Worm (Caenorhabditis elegans) whole organism, mixed stage, embryonic: ENCODE results near the gene T10G3.1.
A peak's percentile ranks its signal among the peaks of the same experiment; 100 is the strongest.

Experiments
- M03D4.4 ChIP-seq: sonication (generic microtip); optimal IDR thresholded peaks from 2 replicates; lab custom pipeline; 2017; ENCODE audit warnings: mild to moderate bottlenecking, missing genetic modification characterization, missing compliant biosample characterization
- blmp-1 ChIP-seq: fragments of 150-350 bp; optimal IDR thresholded peaks from 2 replicates; lab custom pipeline; 2014; ENCODE audit warnings: missing biosample characterization, missing genetic modification characterization
- ces-1 ChIP-seq: fragments of 150-350 bp; optimal IDR thresholded peaks from 2 replicates; lab custom pipeline; 2014; ENCODE audit warnings: missing biosample characterization, missing genetic modification reagents, missing genetic modification characterization
- cnd-1 ChIP-seq: fragments of 200-800 bp; sonication (Bioruptor generic); optimal IDR thresholded peaks from 2 replicates; lab custom pipeline; 2018; ENCODE audit warnings: mild to moderate bottlenecking, missing genetic modification characterization, missing compliant biosample characterization
- drap-1 ChIP-seq: fragments of 200-800 bp; sonication (Bioruptor generic); optimal IDR thresholded peaks from 3 replicates; lab custom pipeline; 2018; ENCODE audit warnings: mild to moderate bottlenecking, missing genetic modification characterization, missing compliant biosample characterization
- elt-1 ChIP-seq: sonication (generic microtip); optimal IDR thresholded peaks from 2 replicates; lab custom pipeline; 2017; ENCODE audit warnings: missing genetic modification characterization, mild to moderate bottlenecking, missing compliant biosample characterization, antibody characterized with exemption, moderate library complexity, borderline replicate concordance; ENCODE audit not compliant: insufficient read depth
- elt-3 ChIP-seq: fragments of 150-350 bp; optimal IDR thresholded peaks from 2 replicates; lab custom pipeline; 2014; ENCODE audit warnings: missing biosample characterization, missing genetic modification characterization
- ham-2 ChIP-seq: fragments of 200-800 bp; sonication (Bioruptor generic); optimal IDR thresholded peaks from 2 replicates; lab custom pipeline; 2018; ENCODE audit warnings: mild to moderate bottlenecking, missing genetic modification characterization, missing compliant biosample characterization
- hlh-1 ChIP-seq: fragments of 150-350 bp; optimal IDR thresholded peaks from 2 replicates; lab custom pipeline; 2014; ENCODE audit warnings: missing biosample characterization, missing genetic modification reagents, missing genetic modification characterization
- lin-13 ChIP-seq: fragments of 150-350 bp; optimal IDR thresholded peaks from 2 replicates; lab custom pipeline; 2014; ENCODE audit warnings: missing biosample characterization, missing genetic modification characterization
- lin-32 ChIP-seq: fragments of 200-800 bp; sonication (Bioruptor generic); optimal IDR thresholded peaks from 2 replicates; lab custom pipeline; 2018; ENCODE audit warnings: mild to moderate bottlenecking, missing genetic modification characterization, missing compliant biosample characterization
- lsy-2 ChIP-seq: fragments of 150-350 bp; optimal IDR thresholded peaks from 2 replicates; lab custom pipeline; 2014; ENCODE audit warnings: missing biosample characterization, missing genetic modification characterization
- mep-1 ChIP-seq: fragments of 150-350 bp; optimal IDR thresholded peaks from 2 replicates; lab custom pipeline; 2017; ENCODE audit warnings: missing biosample characterization, missing genetic modification reagents, missing genetic modification characterization, inconsistent platforms
- mls-2 ChIP-seq: sonication (generic microtip); optimal IDR thresholded peaks from 2 replicates; lab custom pipeline; 2016; ENCODE audit warnings: mild to moderate bottlenecking, missing genetic modification characterization, moderate library complexity, missing compliant biosample characterization
- nhr-12 ChIP-seq: fragments of 150-350 bp; optimal IDR thresholded peaks from 2 replicates; lab custom pipeline; 2014; ENCODE audit warnings: missing biosample characterization, missing genetic modification characterization
- nhr-237 ChIP-seq: fragments of 150-350 bp; optimal IDR thresholded peaks from 2 replicates; lab custom pipeline; 2014; ENCODE audit warnings: missing biosample characterization, missing genetic modification characterization
- pha-4 ChIP-seq: fragments of 150-350 bp; optimal IDR thresholded peaks from 2 replicates; lab custom pipeline; 2018; ENCODE audit warnings: missing biosample characterization, missing genetic modification reagents, missing genetic modification characterization
- snpc-4 ChIP-seq: fragments of 150-350 bp; optimal IDR thresholded peaks from 2 replicates; lab custom pipeline; 2014; ENCODE audit warnings: missing biosample characterization, missing genetic modification characterization
- sptf-1 ChIP-seq: sonication (generic microtip); optimal IDR thresholded peaks from 2 replicates; lab custom pipeline; 2017; ENCODE audit warnings: mild to moderate bottlenecking, missing genetic modification characterization, moderate library complexity, missing compliant biosample characterization
- tbx-8 ChIP-seq: fragments of 200-800 bp; sonication (Bioruptor generic); optimal IDR thresholded peaks from 2 replicates; lab custom pipeline; 2018; ENCODE audit warnings: mild to moderate bottlenecking, missing genetic modification characterization, moderate library complexity, missing compliant biosample characterization
- unc-120 ChIP-seq: sonication (generic microtip); optimal IDR thresholded peaks from 2 replicates; lab custom pipeline; 2017; ENCODE audit warnings: missing genetic modification characterization, missing compliant biosample characterization; ENCODE audit not compliant: poor library complexity, severe bottlenecking
- zip-8 ChIP-seq: fragments of 150-350 bp; optimal IDR thresholded peaks from 2 replicates; lab custom pipeline; 2014; ENCODE audit warnings: missing biosample characterization, missing genetic modification characterization
- ztf-11 ChIP-seq: fragments of 150-350 bp; optimal IDR thresholded peaks from 2 replicates; lab custom pipeline; 2014; ENCODE audit warnings: missing biosample characterization, missing genetic modification characterization

Gene T10G3.1

ce11 chrV:13499227-13499626, 25.7 kb upstream of the T10G3.1 start:
- TF ChIP-seq hlh-1 (tag; lab: Kevin White, UChicago) = no peak
- no peak for TF ChIP-seq nhr-12
- no peak for TF ChIP-seq elt-3 (tag; lab: Kevin White, UChicago)

- TF ChIP-seq ztf-11 (tag; lab: Kevin White, UChicago) = no peak
- no peak for TF ChIP-seq elt-1 (tag; lab: Kevin White, UChicago)
- no peak for TF ChIP-seq tbx-8 (GFP tag; lab: Kevin White, UChicago)
- no peak for TF ChIP-seq ham-2
- no peak for TF ChIP-seq sptf-1 (tag; lab: Kevin White, UChicago)
- TF ChIP-seq ces-1 (GFP tag; lab: Kevin White, UChicago) = peak; percentile 90
- TF ChIP-seq mep-1 (tag; lab: Kevin White, UChicago) = peak; percentile 73
- TF ChIP-seq M03D4.4 (tag; lab: Kevin White, UChicago) = no peak
- no peak for TF ChIP-seq snpc-4 (tag; lab: Kevin White, UChicago)
- no peak for TF ChIP-seq hlh-1 (tag; lab: Kevin White, UChicago)
- TF ChIP-seq mls-2 = no peak
- TF ChIP-seq lsy-2 = peak; percentile 22
- TF ChIP-seq pha-4 (tag; lab: Kevin White, UChicago) = peak; percentile 60
- TF ChIP-seq nhr-237 = peak; percentile 25
Measured at ce11 chrV:13497322-13497847, 23.9 kb upstream of the T10G3.1 start, which contains the start of the genes eea-1 and gut-2. Gene eea-1 (minus strand): TSS chrV:13497372. Gene gut-2 (plus strand): TSS chrV:13497690.

ce11 chrV:13489830-13490229, 16.4 kb upstream of the T10G3.1 start, which contains the start of gene T10G3.3:
Gene T10G3.3 (minus strand): TSS chrV:13490199.
- TF ChIP-seq zip-8 = peak; percentile 74
- no peak for TF ChIP-seq mls-2
- peak; percentile 85 for TF ChIP-seq elt-1 (tag; lab: Kevin White, UChicago)
- TF ChIP-seq lin-32 (GFP tag; lab: Kevin White, UChicago) = no peak
- TF ChIP-seq ces-1 (GFP tag; lab: Kevin White, UChicago) = no peak
- no peak for TF ChIP-seq drap-1 (GFP tag; lab: Kevin White, UChicago)

- TF ChIP-seq unc-120 (tag; lab: Kevin White, UChicago) = no peak
- TF ChIP-seq, all 35 proteins: peak for 0
Measured at ce11 chrV:13488297-13488803, 14.9 kb upstream of the T10G3.1 start.

- no peak for TF ChIP-seq mep-1 (tag; lab: Kevin White, UChicago)
- TF ChIP-seq cnd-1 (tag; lab: Kevin White, UChicago) = no peak
- TF ChIP-seq drap-1 (GFP tag; lab: Kevin White, UChicago) = no peak
- TF ChIP-seq blmp-1 (tag; lab: Kevin White, UChicago) = no peak
- no peak for TF ChIP-seq ham-2
- TF ChIP-seq ztf-11 (tag; lab: Kevin White, UChicago) = no peak
Measured at ce11 chrV:13485732-13486131, 12.3 kb upstream of the T10G3.1 start.

- TF ChIP-seq mep-1 (tag; lab: Kevin White, UChicago) (no peak), tbx-8 (GFP tag; lab: Kevin White, UChicago) (no peak)
Measured at ce11 chrV:13484339-13484738, 10.9 kb upstream of the T10G3.1 start, which contains the start of gene T10G3.4. Gene T10G3.4 (minus strand): TSS chrV:13484439.

- TF ChIP-seq hlh-1 (tag; lab: Kevin White, UChicago) (no peak), lin-13 (no peak), mep-1 (tag; lab: Kevin White, UChicago) (no peak), lsy-2 (no peak)
Measured at ce11 chrV:13479766-13480165, 6.3 kb upstream of the T10G3.1 start, which contains the start of gene T10G3.2. Gene T10G3.2 (minus strand): TSS chrV:13479866.

- no peak for TF ChIP-seq lin-13
Measured at ce11 chrV:13476350-13476749, 2.9 kb upstream of the T10G3.1 start, which contains the start of gene T10G3.8. Gene T10G3.8 (minus strand): TSS chrV:13476450.
